Worm (Caenorhabditis elegans) whole organism, L1 larva: ENCODE measurements around the gene nhr-80.

Source experiments
- C16A3.4 ChIP-seq: fragments of 150-350 bp; optimal IDR thresholded peaks from 2 replicates; lab custom pipeline; 2014; ENCODE audit warnings: missing biosample characterization, missing genetic modification characterization
- Y116A8C.19 ChIP-seq: sonication (generic microtip); optimal IDR thresholded peaks from 2 replicates; lab custom pipeline; 2016; ENCODE audit warnings: missing compliant biosample characterization, missing genetic modification characterization, borderline replicate concordance
- alr-1 ChIP-seq: fragments of 200-800 bp; sonication (Bioruptor generic); optimal IDR thresholded peaks from 2 replicates; lab custom pipeline; 2018; ENCODE audit warnings: borderline replicate concordance, mild to moderate bottlenecking, missing genetic modification characterization, missing compliant biosample characterization
- aly-2 ChIP-seq: fragments of 150-350 bp; optimal IDR thresholded peaks from 2 replicates; lab custom pipeline; 2014; ENCODE audit warnings: missing biosample characterization, missing genetic modification characterization
- ama-1 ChIP-seq: fragments of 150-350 bp; optimal IDR thresholded peaks from 2 replicates; lab custom pipeline; 2014
- ceh-82 ChIP-seq, 3 experiments: fragments of 150-350 bp in 1 of 3; sonication (generic microtip) in 2 of 3; optimal IDR thresholded peaks; 2 replicates each; lab custom pipeline; 2014 to 2017; ENCODE audit warnings: missing biosample characterization in 3 of 3, missing genetic modification characterization in 3 of 3
- ceh-88 ChIP-seq: fragments of 200-800 bp; sonication (Bioruptor generic); IDR thresholded peaks from 2 replicates; pipeline ENCODE4 v1.3.6; 2022; ENCODE audit warnings: missing genetic modification characterization, missing compliant biosample characterization
- egl-13 ChIP-seq: sonication (generic microtip); optimal IDR thresholded peaks from 2 replicates; lab custom pipeline; 2016; ENCODE audit warnings: missing genotype, missing genetic modification reagents, missing genetic modification characterization, missing compliant biosample characterization
- elt-2 ChIP-seq: sonication (generic microtip); optimal IDR thresholded peaks from 2 replicates; lab custom pipeline; 2016; ENCODE audit warnings: missing genetic modification characterization, mild to moderate bottlenecking, inconsistent platforms, missing compliant biosample characterization, missing genetic modification reagents
- elt-3 ChIP-seq, 6 experiments: fragments of 150-350 bp in 1 of 6; sonication (generic microtip); optimal IDR thresholded peaks; 2 replicates each; lab custom pipeline; 2017 to 2018; ENCODE audit warnings: missing biosample characterization in 6 of 6, missing genetic modification characterization in 6 of 6, inconsistent platforms in 1 of 6
- ets-5 ChIP-seq: fragments of 200-800 bp; sonication (Bioruptor generic); IDR thresholded peaks from 2 replicates; pipeline ENCODE4 v1.3.6; 2022; ENCODE audit warnings: missing genetic modification characterization, missing compliant biosample characterization
- fkh-4 ChIP-seq: sonication (generic microtip); optimal IDR thresholded peaks from 2 replicates; lab custom pipeline; 2016; ENCODE audit warnings: missing compliant biosample characterization, missing genetic modification characterization, borderline replicate concordance
- fkh-8 ChIP-seq: sonication (generic microtip); optimal IDR thresholded peaks from 2 replicates; lab custom pipeline; 2016; ENCODE audit warnings: mild to moderate bottlenecking, missing genetic modification characterization, missing compliant biosample characterization
- grh-1 ChIP-seq: fragments of 200-800 bp; sonication (Bioruptor generic); IDR thresholded peaks from 2 replicates; pipeline ENCODE4 v1.3.6; 2022; ENCODE audit warnings: missing genetic modification reagents, missing genetic modification characterization, missing compliant biosample characterization
- lin-14 ChIP-seq: fragments of 200-800 bp; sonication (Bioruptor generic); optimal IDR thresholded peaks from 2 replicates; lab custom pipeline; 2018; ENCODE audit warnings: mild to moderate bottlenecking, missing genetic modification characterization, moderate library complexity, missing compliant biosample characterization
- lsy-2 ChIP-seq, 2 experiments: fragments of 150-350 bp; optimal IDR thresholded peaks; 2 replicates each; lab custom pipeline; 2014; ENCODE audit warnings: missing biosample characterization in 2 of 2, missing genetic modification characterization in 2 of 2
- mep-1 ChIP-seq: fragments of 150-350 bp; optimal IDR thresholded peaks from 2 replicates; lab custom pipeline; 2014; ENCODE audit warnings: missing biosample characterization, missing genetic modification characterization
- nhr-19 ChIP-seq: fragments of 200-800 bp; sonication (Bioruptor generic); conservative IDR thresholded peaks from 2 replicates; pipeline ENCODE4 v1.3.6; 2022; ENCODE audit warnings: missing genetic modification characterization, missing compliant biosample characterization
- nhr-47 ChIP-seq: sonication (generic microtip); optimal IDR thresholded peaks from 2 replicates; lab custom pipeline; 2016; ENCODE audit warnings: mild to moderate bottlenecking, missing genetic modification characterization, moderate library complexity, missing compliant biosample characterization
- nhr-71 ChIP-seq: sonication (generic microtip); optimal IDR thresholded peaks from 2 replicates; lab custom pipeline; 2016; ENCODE audit warnings: mild to moderate bottlenecking, missing genetic modification characterization, moderate library complexity, missing compliant biosample characterization
- nhr-76 ChIP-seq: sonication (generic microtip); optimal IDR thresholded peaks from 2 replicates; lab custom pipeline; 2017; ENCODE audit warnings: missing biosample characterization, missing genetic modification characterization
- nhr-85 ChIP-seq: sonication (generic microtip); peaks from one replicate; lab custom pipeline; 2016; ENCODE audit warnings: missing genetic modification characterization, inconsistent platforms, missing compliant biosample characterization
- nhr-90 ChIP-seq: sonication (generic microtip); optimal IDR thresholded peaks from 2 replicates; lab custom pipeline; 2016; ENCODE audit warnings: mild to moderate bottlenecking, missing genetic modification characterization, missing compliant biosample characterization; ENCODE audit not compliant: poor library complexity
- pax-3 ChIP-seq: fragments of 200-800 bp; sonication (Bioruptor generic); optimal IDR thresholded peaks from 2 replicates; lab custom pipeline; 2018; ENCODE audit warnings: mild to moderate bottlenecking, missing genetic modification characterization, moderate library complexity, missing compliant biosample characterization
- pqm-1 ChIP-seq: sonication (generic microtip); optimal IDR thresholded peaks from 3 replicates; lab custom pipeline; 2017; ENCODE audit warnings: missing biosample characterization, missing genetic modification characterization
- rnt-1 ChIP-seq: sonication (generic microtip); optimal IDR thresholded peaks from 2 replicates; lab custom pipeline; 2016; ENCODE audit warnings: mild to moderate bottlenecking, missing genetic modification characterization, moderate library complexity, missing compliant biosample characterization
- skn-1 ChIP-seq: fragments of 150-350 bp; optimal IDR thresholded peaks from 2 replicates; lab custom pipeline; 2014; ENCODE audit warnings: missing biosample characterization, missing genetic modification characterization
- snu-23 ChIP-seq: sonication (generic microtip); optimal IDR thresholded peaks from 2 replicates; lab custom pipeline; 2016; ENCODE audit warnings: missing genetic modification characterization, missing compliant biosample characterization
- sptf-1 ChIP-seq: fragments of 150-350 bp; optimal IDR thresholded peaks from 2 replicates; lab custom pipeline; 2014; ENCODE audit warnings: missing biosample characterization, missing genetic modification characterization
- sup-37 ChIP-seq: fragments of 200-800 bp; sonication (Bioruptor generic); optimal IDR thresholded peaks from 2 replicates; lab custom pipeline; 2018; ENCODE audit warnings: mild to moderate bottlenecking, missing genetic modification characterization, missing compliant biosample characterization
- swsn-7 ChIP-seq: sonication (generic microtip); optimal IDR thresholded peaks from 2 replicates; lab custom pipeline; 2016; ENCODE audit warnings: missing genetic modification characterization, missing compliant biosample characterization
- unc-30 ChIP-seq: sonication (generic microtip); optimal IDR thresholded peaks from 2 replicates; lab custom pipeline; 2017; ENCODE audit warnings: missing biosample characterization, missing genetic modification characterization
- xbp-1 ChIP-seq: sonication (generic microtip); optimal IDR thresholded peaks from 2 replicates; lab custom pipeline; 2016; ENCODE audit warnings: missing genetic modification characterization, missing compliant biosample characterization
- zag-1 ChIP-seq: fragments of 150-350 bp; optimal IDR thresholded peaks from 2 replicates; lab custom pipeline; 2014; ENCODE audit warnings: missing biosample characterization, missing genetic modification characterization
- ztf-11 ChIP-seq, 2 experiments: sonication (generic microtip); optimal IDR thresholded peaks; 2 replicates each; lab custom pipeline; 2016 to 2017; ENCODE audit warnings: missing genetic modification characterization in 2 of 2, missing biosample characterization in 1 of 2, missing compliant biosample characterization in 1 of 2
- ztf-4 ChIP-seq: fragments of 150-350 bp; optimal IDR thresholded peaks from 2 replicates; lab custom pipeline; 2014; ENCODE audit warnings: missing biosample characterization, missing genetic modification characterization

The nhr-80 gene

DNA sequence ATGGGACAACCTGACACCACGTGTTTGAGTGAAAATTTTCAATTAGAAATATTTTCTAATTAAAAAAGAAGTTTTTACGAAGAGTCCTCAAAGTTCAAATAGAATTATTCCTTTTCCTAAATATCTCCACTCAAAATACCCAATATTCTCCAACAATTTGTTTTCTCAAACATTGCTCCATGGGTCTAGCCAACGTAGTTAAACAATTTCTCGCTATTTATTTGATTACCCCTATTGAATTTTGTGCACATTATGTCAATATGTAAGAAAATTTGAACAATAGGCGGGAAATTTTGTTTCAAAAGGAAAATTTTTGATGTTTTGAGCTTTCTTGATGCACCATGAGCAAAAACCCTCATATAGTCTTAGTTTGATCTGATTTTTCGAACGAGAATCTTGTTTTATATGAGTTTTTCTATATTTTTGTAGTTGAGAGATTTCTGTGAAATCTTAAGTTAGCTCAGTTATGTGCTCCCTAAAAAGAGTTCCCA is 47.8 kb upstream of the nhr-80 start:
- TF ChIP-seq ceh-88 (peak; percentile 38; the same call in 1 of the 2 replicates), C16A3.4 (peak; percentile 21), egl-13 (tag; lab: Kevin White, UChicago) (no peak), mep-1 (tag; lab: Kevin White, UChicago) (no peak), lin-14 (GFP tag; lab: Kevin White, UChicago) (peak; percentile 45), unc-30 (tag; lab: Kevin White, UChicago) (no peak), ceh-82 (tag; optimal IDR thresholded peaks at IDR 0.05; lab: Kevin White, UChicago) (peak in 1 of 3 experiments; percentile 13), swsn-7 (tag; lab: Kevin White, UChicago) (peak; percentile 27), snu-23 (GFP tag; lab: Kevin White, UChicago) (peak; percentile 26), lsy-2 (tag; optimal IDR thresholded peaks at IDR 0.05; lab: Kevin White, UChicago) (peak in 1 of 2 experiments; percentile 9), rnt-1 (tag; lab: Kevin White, UChicago) (no peak), nhr-19 (GFP tag; lab: Robert Waterston, UW) (peak; percentile 44), aly-2 (tag; lab: Kevin White, UChicago) (peak; percentile 94), sptf-1 (tag; lab: Kevin White, UChicago) (no peak), nhr-71 (peak; percentile 37), ztf-4 (tag; lab: Kevin White, UChicago) (peak; percentile 27), elt-2 (tag; lab: Kevin White, UChicago) (no peak), fkh-8 (tag; lab: Kevin White, UChicago) (no peak)

DNA sequence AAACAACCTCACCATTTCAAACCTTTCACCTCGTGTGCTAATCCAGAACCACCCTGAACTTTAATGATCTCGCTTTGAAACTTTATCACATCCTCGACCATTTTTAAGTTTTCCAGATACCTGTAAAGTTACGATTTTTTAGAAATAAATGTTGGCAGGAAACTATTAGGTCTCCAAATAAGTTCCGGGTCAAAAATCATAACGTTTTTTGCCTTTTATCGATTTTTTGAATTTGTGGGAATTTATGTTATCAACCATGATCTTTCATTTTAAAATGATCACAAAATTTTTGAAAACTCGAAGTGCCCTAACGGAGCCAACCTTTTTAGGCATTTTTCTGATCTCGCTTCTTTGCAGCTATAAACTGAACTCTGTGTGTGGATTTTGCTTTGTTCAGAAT is 46.4 kb upstream of the nhr-80 start, which contains the start of gene btb-5:
Gene btb-5 (minus strand): TSS at position 101 of the 400 bp plus-strand sequence.
- TF ChIP-seq ztf-11 (tag; optimal IDR thresholded peaks at IDR 0.05; lab: Kevin White, UChicago) = no peak
- no peak for TF ChIP-seq pqm-1 (tag; lab: Kevin White, UChicago)
- no peak for TF ChIP-seq ama-1
- no peak for TF ChIP-seq nhr-85 (tag; lab: Kevin White, UChicago)
- no peak for TF ChIP-seq xbp-1 (tag; lab: Kevin White, UChicago)
- TF ChIP-seq nhr-71 = no peak
- no peak for TF ChIP-seq fkh-4 (tag; lab: Kevin White, UChicago)
- no peak for TF ChIP-seq skn-1 (tag; lab: Kevin White, UChicago)
- TF ChIP-seq pax-3 (tag; lab: Kevin White, UChicago) = no peak
- no peak for TF ChIP-seq Y116A8C.19
- no peak for TF ChIP-seq sup-37 (GFP tag; lab: Kevin White, UChicago)
- TF ChIP-seq elt-3 (tag; optimal IDR thresholded peaks at IDR 0.05; lab: Kevin White, UChicago) = no peak
- TF ChIP-seq, all 84 proteins: peak for 0

DNA sequence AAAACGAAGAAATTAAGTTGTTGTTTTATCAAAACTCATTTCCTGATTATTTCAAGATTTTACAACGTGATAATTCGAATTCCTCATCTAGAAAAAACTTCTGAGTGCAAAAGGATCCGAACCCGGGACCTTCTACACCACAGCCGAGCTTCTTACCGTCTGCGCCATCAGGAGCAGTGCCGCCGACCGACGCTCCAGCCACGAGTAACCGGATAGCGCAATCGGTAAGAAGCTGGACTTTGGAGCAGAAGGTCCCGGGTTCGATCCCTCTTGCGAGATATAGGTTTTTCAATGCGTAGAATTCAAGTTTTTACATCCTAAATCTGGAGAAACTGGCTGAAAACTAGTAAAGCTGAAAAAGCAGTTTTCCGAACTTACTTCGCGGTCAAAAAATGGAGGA is 39.0 kb upstream of the nhr-80 start:
- TF ChIP-seq alr-1 (tag; lab: Kevin White, UChicago) = no peak
- TF ChIP-seq ets-5 = no peak
- TF ChIP-seq zag-1 (tag; lab: Kevin White, UChicago) = no peak
- TF ChIP-seq nhr-47 = no peak
- TF ChIP-seq pqm-1 (tag; lab: Kevin White, UChicago) = no peak

DNA sequence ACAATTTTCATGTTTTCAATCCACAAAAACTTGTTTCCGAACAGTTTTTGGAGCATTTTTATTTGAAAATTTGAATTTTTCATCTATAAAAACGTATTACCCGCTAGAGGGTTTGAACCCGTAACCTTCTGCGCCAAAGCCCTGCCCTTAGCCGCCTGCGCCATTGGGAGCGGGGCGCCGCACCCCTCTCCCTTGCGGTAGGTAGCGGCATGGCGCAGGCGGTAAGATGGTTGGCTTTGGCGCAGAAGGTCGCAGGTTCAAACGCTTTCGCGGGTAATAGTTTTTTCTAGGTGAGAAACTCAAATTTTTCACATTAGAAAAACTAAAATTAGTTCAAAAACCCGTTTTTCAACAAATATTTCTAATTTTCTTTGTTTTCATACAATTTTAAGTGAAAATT is 37.0 kb upstream of the nhr-80 start:
- TF ChIP-seq skn-1 (tag; lab: Kevin White, UChicago) (no peak), nhr-90 (no peak), grh-1 (GFP tag; lab: Robert Waterston, UW) (no peak), nhr-76 (tag; lab: Kevin White, UChicago) (no peak)
